Fruit fly (Drosophila melanogaster): ENCODE results near the gene Sgt1.

- TF ChIP-seq CG10669 (GFP tag; optimal IDR thresholded peaks at IDR 0.05), result no peak
- TF ChIP-seq CG3919 (GFP tag; optimal IDR thresholded peaks at IDR 0.05), result no peak
- no peak for TF ChIP-seq CG6808 (GFP tag; optimal IDR thresholded peaks at IDR 0.05)
- no peak for TF ChIP-seq Eip93F (GFP tag; optimal IDR thresholded peaks at IDR 0.05)
- TF ChIP-seq fkh (GFP tag; optimal IDR thresholded peaks at IDR 0.05), result no peak
- no peak for TF ChIP-seq esn (GFP tag; optimal IDR thresholded peaks at IDR 0.05)
- no peak for TF ChIP-seq OdsH (GFP tag; optimal IDR thresholded peaks at IDR 0.05)
- no peak for TF ChIP-seq cyc (GFP tag; optimal IDR thresholded peaks at IDR 0.05)
- TF ChIP-seq fd85E (GFP tag; optimal IDR thresholded peaks at IDR 0.05), result no peak
- TF ChIP-seq Hr38 (GFP tag; optimal IDR thresholded peaks at IDR 0.05), result no peak
- no peak for TF ChIP-seq CG6854 (GFP tag; optimal IDR thresholded peaks at IDR 0.05)
- TF ChIP-seq CG16779 (tag; optimal IDR thresholded peaks at IDR 0.05), result no peak
- TF ChIP-seq lz (GFP tag; optimal IDR thresholded peaks at IDR 0.05), result no peak
These were observed 43.4 kb downstream of the Sgt1 start for dm6 chr3R:8261634-8262033.
